Worm (Caenorhabditis elegans) whole organism, L2 larva: Measurements from ENCODE around the gene gar-2.
A peak's percentile ranks its signal among the peaks of the same experiment; 100 is the strongest.

ENCODE experiments used
- mab-5 ChIP-seq: fragments of 150-350 bp; optimal IDR thresholded peaks from 2 replicates; lab custom pipeline; 2014; ENCODE audit warnings: missing biosample characterization, missing genetic modification characterization
- skn-1 ChIP-seq: sonication (generic microtip); optimal IDR thresholded peaks from 2 replicates; lab custom pipeline; 2017; ENCODE audit warnings: missing biosample characterization, missing genetic modification characterization
- unc-39 ChIP-seq: fragments of 150-350 bp; optimal IDR thresholded peaks from 2 replicates; lab custom pipeline; 2014; ENCODE audit warnings: missing biosample characterization, missing genetic modification characterization
- ztf-4 ChIP-seq: fragments of 150-350 bp; optimal IDR thresholded peaks from 2 replicates; lab custom pipeline; 2014; ENCODE audit warnings: missing biosample characterization, missing genetic modification characterization

ce11 chrIII:6341878-6342453 lies 32.8 kb downstream of the gar-2 start, which contains the start of gene rpn-13:
- TF ChIP-seq unc-39 (tag; lab: Kevin White, UChicago) (no peak), ztf-4 (tag; lab: Kevin White, UChicago) (no peak), mab-5 (tag; lab: Kevin White, UChicago) (no peak), skn-1 (tag; lab: Kevin White, UChicago) (peak; percentile 76)
